Worm (Caenorhabditis elegans) whole organism, late embryonic: ENCODE measurements around the gene H12I13.1.

Experiments
- C08G9.2 ChIP-seq: sonication (generic microtip); optimal IDR thresholded peaks from 2 replicates; lab custom pipeline; 2016; ENCODE audit warnings: mild to moderate bottlenecking, missing genetic modification characterization, moderate library complexity, missing compliant biosample characterization
- C38D4.7 ChIP-seq: fragments of 200-800 bp; sonication (Bioruptor generic); optimal IDR thresholded peaks from 2 replicates; lab custom pipeline; 2018; ENCODE audit warnings: mild to moderate bottlenecking, missing genetic modification characterization, moderate library complexity, missing compliant biosample characterization
- K09A11.1 ChIP-seq: sonication (generic microtip); optimal IDR thresholded peaks from 2 replicates; lab custom pipeline; 2017; ENCODE audit warnings: antibody characterized with exemption, mild to moderate bottlenecking, missing genetic modification characterization, missing compliant biosample characterization; ENCODE audit not compliant: insufficient read depth
- T23F11.4 ChIP-seq: fragments of 200-800 bp; sonication (Bioruptor generic); optimal IDR thresholded peaks from 2 replicates; lab custom pipeline; 2018; ENCODE audit warnings: mild to moderate bottlenecking, missing genetic modification characterization, missing compliant biosample characterization
- Y22D7AL.16 ChIP-seq: sonication (generic microtip); optimal IDR thresholded peaks from 2 replicates; lab custom pipeline; 2016; ENCODE audit warnings: missing genetic modification characterization, missing compliant biosample characterization
- ahr-1 ChIP-seq: sonication (generic microtip); optimal IDR thresholded peaks from 2 replicates; lab custom pipeline; 2016; ENCODE audit warnings: missing genetic modification characterization, missing compliant biosample characterization
- ceh-14 ChIP-seq: sonication (generic microtip); optimal IDR thresholded peaks from 2 replicates; lab custom pipeline; 2016; ENCODE audit warnings: missing genotype, missing genetic modification characterization, missing compliant biosample characterization
- ceh-18 ChIP-seq: sonication (generic microtip); optimal IDR thresholded peaks from 2 replicates; lab custom pipeline; 2016; ENCODE audit warnings: missing genetic modification characterization, missing compliant biosample characterization
- ceh-19 ChIP-seq: fragments of 200-800 bp; sonication (Bioruptor generic); optimal IDR thresholded peaks from 2 replicates; lab custom pipeline; 2018; ENCODE audit warnings: mild to moderate bottlenecking, missing genetic modification characterization, missing compliant biosample characterization
- ceh-2 ChIP-seq: sonication (generic microtip); optimal IDR thresholded peaks from 2 replicates; lab custom pipeline; 2016; ENCODE audit warnings: missing genotype, missing genetic modification characterization, missing compliant biosample characterization
- ceh-22 ChIP-seq: sonication (generic microtip); optimal IDR thresholded peaks from 2 replicates; lab custom pipeline; 2017; ENCODE audit warnings: missing biosample characterization, missing genetic modification characterization
- ceh-24 ChIP-seq: sonication (generic microtip); optimal IDR thresholded peaks from 2 replicates; lab custom pipeline; 2016; ENCODE audit warnings: mild to moderate bottlenecking, missing genetic modification characterization, missing compliant biosample characterization
- ceh-31 ChIP-seq: sonication (generic microtip); optimal IDR thresholded peaks from 2 replicates; lab custom pipeline; 2016; ENCODE audit warnings: missing genetic modification characterization, missing compliant biosample characterization
- ceh-34 ChIP-seq: sonication (generic microtip); optimal IDR thresholded peaks from 2 replicates; lab custom pipeline; 2016; ENCODE audit warnings: mild to moderate bottlenecking, missing genetic modification characterization, missing compliant biosample characterization
- ceh-45 ChIP-seq: fragments of 200-800 bp; sonication (Bioruptor generic); IDR thresholded peaks from 2 replicates; pipeline ENCODE4 v1.3.6; 2022; ENCODE audit warnings: missing genetic modification reagents, missing genetic modification characterization, missing compliant biosample characterization
- ceh-48 ChIP-seq: sonication (generic microtip); optimal IDR thresholded peaks from 2 replicates; lab custom pipeline; 2016; ENCODE audit warnings: missing genetic modification characterization, inconsistent platforms, missing compliant biosample characterization
- ceh-6 ChIP-seq: fragments of 200-800 bp; sonication (Bioruptor generic); optimal IDR thresholded peaks from 2 replicates; lab custom pipeline; 2018; ENCODE audit warnings: mild to moderate bottlenecking, missing genetic modification characterization, missing compliant biosample characterization
- che-1 ChIP-seq: sonication (generic microtip); optimal IDR thresholded peaks from 2 replicates; lab custom pipeline; 2016; ENCODE audit warnings: mild to moderate bottlenecking, missing genetic modification characterization, missing compliant biosample characterization
- dve-1 ChIP-seq: sonication (generic microtip); optimal IDR thresholded peaks from 2 replicates; lab custom pipeline; 2017; ENCODE audit warnings: antibody characterized with exemption, mild to moderate bottlenecking, missing genetic modification characterization, missing compliant biosample characterization
- ets-4 ChIP-seq: sonication (generic microtip); optimal IDR thresholded peaks from 2 replicates; lab custom pipeline; 2016; ENCODE audit warnings: missing genetic modification characterization, missing compliant biosample characterization
- eyg-1 ChIP-seq: sonication (generic microtip); optimal IDR thresholded peaks from 2 replicates; lab custom pipeline; 2016; ENCODE audit warnings: missing genotype, missing genetic modification characterization, missing compliant biosample characterization
- fax-1 ChIP-seq: sonication (generic microtip); optimal IDR thresholded peaks from 2 replicates; lab custom pipeline; 2016; ENCODE audit warnings: missing genotype, missing genetic modification characterization, missing compliant biosample characterization
- fkh-10 ChIP-seq: fragments of 150-350 bp; optimal IDR thresholded peaks from 2 replicates; lab custom pipeline; 2014; ENCODE audit warnings: missing biosample characterization, missing genetic modification reagents, missing genetic modification characterization
- fkh-6 ChIP-seq: sonication (generic microtip); optimal IDR thresholded peaks from 2 replicates; lab custom pipeline; 2016; ENCODE audit warnings: missing genetic modification characterization, missing compliant biosample characterization
- gmeb-2 ChIP-seq: sonication (generic microtip); optimal IDR thresholded peaks from 2 replicates; lab custom pipeline; 2016; ENCODE audit warnings: missing genetic modification characterization, inconsistent platforms, missing compliant biosample characterization
- hlh-13 ChIP-seq: fragments of 200-800 bp; sonication (Bioruptor generic); optimal IDR thresholded peaks from 2 replicates; lab custom pipeline; 2018; ENCODE audit warnings: mild to moderate bottlenecking, missing genetic modification characterization, missing compliant biosample characterization
- hlh-15 ChIP-seq: sonication (generic microtip); optimal IDR thresholded peaks from 2 replicates; lab custom pipeline; 2016; ENCODE audit warnings: missing genetic modification characterization, missing compliant biosample characterization
- hlh-30 ChIP-seq: sonication (generic microtip); optimal IDR thresholded peaks from 2 replicates; lab custom pipeline; 2017; ENCODE audit warnings: antibody characterized with exemption, missing genetic modification characterization, missing compliant biosample characterization; ENCODE audit not compliant: insufficient read depth
- hlh-8 ChIP-seq: sonication (generic microtip); optimal IDR thresholded peaks from 2 replicates; lab custom pipeline; 2016; ENCODE audit warnings: missing genotype, missing genetic modification characterization, missing compliant biosample characterization
- madf-2 ChIP-seq: sonication (generic microtip); optimal IDR thresholded peaks from 2 replicates; lab custom pipeline; 2017; ENCODE audit warnings: missing genetic modification characterization, missing compliant biosample characterization
- nhr-11 ChIP-seq: fragments of 150-350 bp; optimal IDR thresholded peaks from 2 replicates; lab custom pipeline; 2014; ENCODE audit warnings: missing biosample characterization, missing genetic modification characterization
- nhr-232 ChIP-seq: sonication (generic microtip); optimal IDR thresholded peaks from 2 replicates; lab custom pipeline; 2016; ENCODE audit warnings: missing genetic modification characterization, missing compliant biosample characterization
- npax-4 ChIP-seq: sonication (generic microtip); optimal IDR thresholded peaks from 2 replicates; lab custom pipeline; 2016; ENCODE audit warnings: missing genetic modification characterization, missing compliant biosample characterization
- pag-3 ChIP-seq: sonication (generic microtip); optimal IDR thresholded peaks from 2 replicates; lab custom pipeline; 2016; ENCODE audit warnings: missing compliant biosample characterization, missing genetic modification characterization, borderline replicate concordance
- pax-1 ChIP-seq: fragments of 150-350 bp; optimal IDR thresholded peaks from 2 replicates; lab custom pipeline; 2014; ENCODE audit warnings: missing biosample characterization, missing genetic modification characterization
- pha-2 ChIP-seq: sonication (generic microtip); optimal IDR thresholded peaks from 2 replicates; lab custom pipeline; 2017; ENCODE audit warnings: mild to moderate bottlenecking, missing genetic modification characterization, missing compliant biosample characterization
- pha-4 ChIP-seq: fragments of 150-350 bp; optimal IDR thresholded peaks from 2 replicates; lab custom pipeline; 2018; ENCODE audit warnings: missing biosample characterization, missing genetic modification reagents, missing genetic modification characterization
- pros-1 ChIP-seq: fragments of 150-350 bp; optimal IDR thresholded peaks from 2 replicates; lab custom pipeline; 2014; ENCODE audit warnings: missing biosample characterization, missing genetic modification reagents, missing genetic modification characterization
- rnt-1 ChIP-seq: sonication (generic microtip); optimal IDR thresholded peaks from 2 replicates; lab custom pipeline; 2016; ENCODE audit warnings: missing genetic modification characterization, missing compliant biosample characterization
- tbx-2 ChIP-seq: sonication (generic microtip); optimal IDR thresholded peaks from 2 replicates; lab custom pipeline; 2016; ENCODE audit warnings: missing genetic modification characterization, missing compliant biosample characterization
- tbx-7 ChIP-seq: sonication (generic microtip); optimal IDR thresholded peaks from 2 replicates; lab custom pipeline; 2016; ENCODE audit warnings: missing genotype, missing genetic modification characterization, missing compliant biosample characterization
- unc-3 ChIP-seq, 2 experiments: fragments of 200-800 bp in 1 of 2; sonication (Bioruptor generic) in 1 of 2; sonication (generic microtip) in 1 of 2; conservative IDR thresholded peaks in 1 of 2; optimal IDR thresholded peaks in 1 of 2; 2 replicates each; pipeline versions ENCODE4 v1.3.6 to Lab custom; 2016 to 2022; ENCODE audit warnings: missing compliant biosample characterization in 2 of 2, missing genetic modification characterization in 2 of 2, missing genetic modification reagents in 1 of 2
- unc-42 ChIP-seq: sonication (generic microtip); optimal IDR thresholded peaks from 2 replicates; lab custom pipeline; 2016; ENCODE audit warnings: missing genotype, missing genetic modification characterization, missing compliant biosample characterization
- unc-55 ChIP-seq: sonication (generic microtip); optimal IDR thresholded peaks from 2 replicates; lab custom pipeline; 2017; ENCODE audit warnings: missing biosample characterization, missing genetic modification reagents, missing genetic modification characterization
- unc-86 ChIP-seq: sonication (generic microtip); optimal IDR thresholded peaks from 2 replicates; lab custom pipeline; 2016; ENCODE audit warnings: missing genetic modification characterization, missing compliant biosample characterization
- zip-5 ChIP-seq: sonication (generic microtip); optimal IDR thresholded peaks from 2 replicates; lab custom pipeline; 2016; ENCODE audit warnings: missing genetic modification characterization, missing compliant biosample characterization
- ztf-16 ChIP-seq: sonication (generic microtip); optimal IDR thresholded peaks from 2 replicates; lab custom pipeline; 2017; ENCODE audit warnings: missing genetic modification characterization, missing compliant biosample characterization

H12I13.1 gene

ce11 chrII:6101475-6101874, 34.5 kb upstream of the H12I13.1 start:
- TF ChIP-seq ceh-19 (GFP tag; lab: Kevin White, UChicago) (no peak), fkh-6 (no peak), pax-1 (no peak), pros-1 (tag; lab: Kevin White, UChicago) (no peak), C08G9.2 (no peak), unc-42 (tag; lab: Kevin White, UChicago) (no peak), unc-86 (tag; lab: Kevin White, UChicago) (no peak), nhr-11 (tag; lab: Kevin White, UChicago) (no peak), ceh-31 (tag; lab: Kevin White, UChicago) (no peak), ceh-14 (tag; lab: Kevin White, UChicago) (no peak), hlh-15 (tag; lab: Kevin White, UChicago) (no peak), ztf-16 (tag; lab: Kevin White, UChicago) (no peak), ceh-2 (tag; lab: Kevin White, UChicago) (no peak), dve-1 (tag; lab: Kevin White, UChicago) (no peak), npax-4 (tag; lab: Kevin White, UChicago) (no peak), zip-5 (no peak), ceh-22 (tag; lab: Kevin White, UChicago) (no peak), rnt-1 (tag; lab: Kevin White, UChicago) (no peak), ahr-1 (no peak), ceh-34 (tag; lab: Kevin White, UChicago) (no peak)

ce11 chrII:6099500-6099899, 32.5 kb upstream of the H12I13.1 start, which contains the start of gene rgs-3:
TSS of gene rgs-3 (plus strand) at chrII:6099800.
- TF ChIP-seq hlh-8 (tag; lab: Kevin White, UChicago) (no peak), unc-55 (GFP tag; lab: Kevin White, UChicago) (no peak), hlh-30 (tag; lab: Kevin White, UChicago) (no peak), pros-1 (tag; lab: Kevin White, UChicago) (no peak), hlh-13 (GFP tag; lab: Kevin White, UChicago) (no peak), ceh-45 (no peak), ceh-2 (tag; lab: Kevin White, UChicago) (no peak), K09A11.1 (tag; lab: Kevin White, UChicago) (no peak), pha-4 (tag; lab: Kevin White, UChicago) (no peak), hlh-15 (tag; lab: Kevin White, UChicago) (no peak), C08G9.2 (no peak), fkh-6 (no peak), tbx-2 (tag; lab: Kevin White, UChicago) (no peak), ceh-18 (tag; lab: Kevin White, UChicago) (no peak), madf-2 (no peak), nhr-11 (tag; lab: Kevin White, UChicago) (no peak), pha-2 (tag; lab: Kevin White, UChicago) (no peak), C38D4.7 (no peak), ceh-24 (tag; lab: Kevin White, UChicago) (no peak), che-1 (tag; lab: Kevin White, UChicago) (no peak)

- no peak for TF ChIP-seq ceh-48 (tag; lab: Kevin White, UChicago)
- peak; percentile 83 for TF ChIP-seq ets-4 (tag; lab: Kevin White, UChicago)
- no peak for TF ChIP-seq ceh-45
- peak; percentile 49 for TF ChIP-seq fax-1 (tag; lab: Kevin White, UChicago)
- TF ChIP-seq ceh-34 (tag; lab: Kevin White, UChicago): peak; percentile 2
- no peak for TF ChIP-seq ceh-6 (GFP tag; lab: Kevin White, UChicago)
- TF ChIP-seq nhr-232: no peak
- no peak for TF ChIP-seq gmeb-2 (tag; lab: Kevin White, UChicago)
- no peak for TF ChIP-seq T23F11.4
- TF ChIP-seq unc-3 (GFP tag; conservative IDR thresholded peaks at IDR 0.05; lab: Robert Waterston, UW): no peak
- TF ChIP-seq unc-3 (tag; optimal IDR thresholded peaks at IDR 0.05; lab: Kevin White, UChicago): no peak
- peak; percentile 88 for TF ChIP-seq ceh-31 (tag; lab: Kevin White, UChicago)
- no peak for TF ChIP-seq npax-4 (tag; lab: Kevin White, UChicago)
- TF ChIP-seq hlh-15 (tag; lab: Kevin White, UChicago): no peak
- TF ChIP-seq che-1 (tag; lab: Kevin White, UChicago): no peak
- TF ChIP-seq pros-1 (tag; lab: Kevin White, UChicago): no peak
- no peak for TF ChIP-seq Y22D7AL.16 (tag; lab: Kevin White, UChicago)
- TF ChIP-seq rnt-1 (tag; lab: Kevin White, UChicago): peak; percentile 37
- peak; percentile 76 for TF ChIP-seq zip-5
- peak; percentile 82 for TF ChIP-seq C08G9.2
- no peak for TF ChIP-seq pax-1
- no peak for TF ChIP-seq ceh-24 (tag; lab: Kevin White, UChicago)
- TF ChIP-seq dve-1 (tag; lab: Kevin White, UChicago): no peak
- peak; percentile 65 for TF ChIP-seq tbx-7 (tag; lab: Kevin White, UChicago)
- TF ChIP-seq pag-3: no peak
- TF ChIP-seq eyg-1: no peak
- no peak for TF ChIP-seq hlh-13 (GFP tag; lab: Kevin White, UChicago)
- TF ChIP-seq fkh-10 (GFP tag; lab: Kevin White, UChicago): no peak
- no peak for TF ChIP-seq C38D4.7
These were observed 30.5 kb upstream of the H12I13.1 start, which contains the start of the genes tpp-2 and rbbp-5 for ce11 chrII:6097441-6097840. TSS of gene tpp-2 (minus strand) at chrII:6097597. TSS of gene rbbp-5 (plus strand) at chrII:6097830.
